Fruit fly (Drosophila melanogaster) S2 (cell line): ENCODE data around the gene CkIIalpha-i3.

Source experiments
- CG8478 ChIP-seq: fragments of >200 bp; optimal IDR thresholded peaks from 2 replicates; lab custom pipeline; 2018
- CTCF ChIP-seq, 2 experiments: fragments of >200 bp; optimal IDR thresholded peaks; 2 replicates each; lab custom pipeline; 2018

Gene CkIIalpha-i3

dm6 chr3L:745222-745942 lies 35.0 kb upstream of the CkIIalpha-i3 start:
- no peak for TF ChIP-seq CG8478 (lab: Kevin White, UChicago)
- no peak for TF ChIP-seq CTCF (optimal IDR thresholded peaks at IDR 0.05; lab: Kevin White, UChicago)

DNA sequence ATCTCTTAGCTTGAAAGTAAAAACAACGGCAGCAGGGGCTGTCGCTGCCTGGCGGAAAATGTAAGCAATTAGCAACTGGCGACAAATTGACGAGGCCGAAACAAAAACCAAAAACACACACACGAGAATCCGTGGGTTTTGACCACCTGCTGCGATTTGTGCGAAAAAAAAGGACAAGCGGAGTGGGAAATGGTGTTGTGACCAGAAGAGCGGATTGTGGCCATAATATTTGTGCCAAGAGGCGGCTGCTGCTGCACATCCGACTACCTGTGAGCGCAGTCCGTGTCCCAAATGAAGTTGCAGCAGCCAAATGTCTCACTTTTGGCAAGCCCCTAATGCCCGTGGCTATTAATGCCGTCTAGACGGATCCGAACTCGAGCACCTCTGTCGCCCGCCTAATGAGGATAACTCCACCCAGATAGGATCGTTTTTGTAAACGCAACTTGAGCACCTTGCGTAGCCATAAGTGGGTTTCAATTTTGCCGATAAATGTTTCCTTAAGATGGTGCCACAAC lies 33.9 kb upstream of the CkIIalpha-i3 start:
- no peak for TF ChIP-seq CTCF (optimal IDR thresholded peaks at IDR 0.05; lab: Kevin White, UChicago)
- TF ChIP-seq CG8478 (lab: Kevin White, UChicago), result no peak

dm6 chr3L:743155-743554 lies 32.7 kb upstream of the CkIIalpha-i3 start:
- TF ChIP-seq CG8478 (lab: Kevin White, UChicago) (no peak), CTCF (optimal IDR thresholded peaks at IDR 0.05; lab: Kevin White, UChicago) (no peak)

DNA sequence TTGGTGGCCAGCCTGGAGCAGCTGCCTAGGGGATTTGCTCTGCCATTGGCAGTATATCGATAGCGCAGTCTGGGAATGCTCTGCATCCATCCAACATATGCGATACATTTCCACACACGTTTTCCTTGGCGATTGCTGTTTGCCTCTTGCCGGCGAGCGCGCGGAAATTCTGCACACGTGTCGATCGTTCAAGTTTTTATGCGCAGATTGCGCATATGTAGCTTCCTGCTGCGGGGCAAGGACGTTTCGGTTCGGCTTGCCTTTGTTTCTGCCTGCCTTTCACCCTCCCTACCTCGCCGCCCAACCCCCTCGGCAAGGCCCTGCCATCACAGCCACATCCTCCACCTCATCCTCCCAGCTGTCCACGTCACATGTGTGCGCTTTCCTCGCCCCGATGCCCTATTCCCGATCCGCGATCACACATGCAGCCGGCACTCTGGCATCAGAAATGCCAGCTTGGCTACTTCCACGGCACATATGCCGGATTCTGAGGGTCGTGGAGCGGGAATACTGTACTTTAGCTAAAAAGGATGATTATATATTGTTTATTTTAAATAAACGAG lies 32.1 kb upstream of the CkIIalpha-i3 start:
- TF ChIP-seq CG8478 (lab: Kevin White, UChicago), result no peak
- no peak for TF ChIP-seq CTCF (optimal IDR thresholded peaks at IDR 0.05; lab: Kevin White, UChicago)

dm6 chr3L:741687-742086 lies 31.3 kb upstream of the CkIIalpha-i3 start:
- no peak for TF ChIP-seq CTCF (optimal IDR thresholded peaks at IDR 0.05; lab: Kevin White, UChicago)
- no peak for TF ChIP-seq CG8478 (lab: Kevin White, UChicago)

dm6 chr3L:739357-740130 lies 29.1 kb upstream of the CkIIalpha-i3 start:
- TF ChIP-seq CG8478 (lab: Kevin White, UChicago) (no peak), CTCF (optimal IDR thresholded peaks at IDR 0.05; lab: Kevin White, UChicago) (no peak)

DNA sequence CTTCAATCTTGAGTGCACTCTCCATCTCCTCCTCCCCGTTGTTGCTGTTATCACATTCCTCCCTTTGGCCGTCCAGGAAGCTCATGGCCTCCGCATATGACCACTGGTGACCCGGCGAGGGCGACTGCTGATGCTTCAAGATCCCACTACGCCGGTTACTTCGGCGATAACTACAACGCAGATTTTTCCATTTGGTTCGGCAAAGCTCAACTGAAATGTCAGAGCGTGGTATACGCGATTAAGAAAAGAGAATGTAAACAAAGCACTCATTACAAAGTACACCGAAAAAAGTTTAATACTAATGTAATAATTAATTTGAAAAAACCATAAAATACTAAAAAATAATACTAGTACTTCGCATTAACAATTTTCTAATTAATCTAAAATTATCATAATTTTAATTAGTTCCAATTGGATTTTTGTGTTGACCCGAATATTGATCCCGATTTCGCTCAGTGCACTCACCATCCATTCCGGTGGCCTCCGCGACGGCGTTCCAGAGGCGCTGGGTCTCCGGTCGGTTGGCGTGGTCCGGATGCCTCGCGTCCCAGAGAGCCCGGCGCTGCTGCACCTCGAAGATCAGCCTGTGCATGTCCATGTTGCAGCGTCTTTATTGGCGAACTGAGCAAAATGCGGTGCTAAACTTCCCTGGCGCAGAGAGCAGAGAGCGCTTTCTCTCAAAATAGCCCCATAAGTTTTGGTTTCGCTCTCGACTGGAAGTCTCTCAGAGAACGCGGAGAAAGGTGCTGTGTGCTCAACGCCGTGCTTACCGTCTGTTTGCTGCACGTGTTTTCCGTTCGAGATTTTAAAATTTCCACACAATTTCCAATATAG lies 28.3 kb upstream of the CkIIalpha-i3 start:
- TF ChIP-seq CG8478 (lab: Kevin White, UChicago), result no peak
- no peak for TF ChIP-seq CTCF (optimal IDR thresholded peaks at IDR 0.05; lab: Kevin White, UChicago)

DNA sequence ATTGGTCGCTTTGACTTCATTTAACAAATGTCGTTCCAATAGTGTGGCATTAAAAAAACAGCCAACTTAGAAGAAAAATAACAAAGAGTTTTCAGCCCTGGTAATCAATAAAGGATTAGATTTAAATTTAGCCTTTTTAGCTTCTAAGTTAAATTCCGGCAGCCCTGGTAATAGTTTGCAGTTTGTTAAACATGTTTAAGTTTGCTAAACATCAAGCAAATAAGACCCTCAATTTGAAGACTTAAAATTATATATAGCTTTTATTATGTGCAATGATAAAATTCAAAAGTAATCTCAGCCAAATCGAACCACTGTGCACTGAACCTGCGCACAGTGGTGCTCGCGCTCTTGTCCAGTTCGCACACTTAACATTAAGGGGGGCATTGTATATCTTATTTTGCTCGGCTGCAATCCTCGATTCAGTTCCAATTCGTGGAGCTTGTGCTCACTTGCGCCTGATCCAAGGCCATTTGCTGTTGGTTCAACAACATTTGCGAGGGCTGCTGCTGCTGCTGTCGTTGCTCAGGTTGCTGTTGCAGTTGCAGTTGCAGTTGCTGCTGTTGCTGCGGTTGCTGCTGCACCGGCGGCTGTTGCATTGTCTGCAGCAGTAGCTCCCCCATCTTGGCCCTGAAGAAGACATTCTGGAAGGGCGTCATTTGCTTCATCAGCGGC lies 27.2 kb upstream of the CkIIalpha-i3 start:
- TF ChIP-seq CTCF (optimal IDR thresholded peaks at IDR 0.05; lab: Kevin White, UChicago) (no peak), CG8478 (lab: Kevin White, UChicago) (no peak)

DNA sequence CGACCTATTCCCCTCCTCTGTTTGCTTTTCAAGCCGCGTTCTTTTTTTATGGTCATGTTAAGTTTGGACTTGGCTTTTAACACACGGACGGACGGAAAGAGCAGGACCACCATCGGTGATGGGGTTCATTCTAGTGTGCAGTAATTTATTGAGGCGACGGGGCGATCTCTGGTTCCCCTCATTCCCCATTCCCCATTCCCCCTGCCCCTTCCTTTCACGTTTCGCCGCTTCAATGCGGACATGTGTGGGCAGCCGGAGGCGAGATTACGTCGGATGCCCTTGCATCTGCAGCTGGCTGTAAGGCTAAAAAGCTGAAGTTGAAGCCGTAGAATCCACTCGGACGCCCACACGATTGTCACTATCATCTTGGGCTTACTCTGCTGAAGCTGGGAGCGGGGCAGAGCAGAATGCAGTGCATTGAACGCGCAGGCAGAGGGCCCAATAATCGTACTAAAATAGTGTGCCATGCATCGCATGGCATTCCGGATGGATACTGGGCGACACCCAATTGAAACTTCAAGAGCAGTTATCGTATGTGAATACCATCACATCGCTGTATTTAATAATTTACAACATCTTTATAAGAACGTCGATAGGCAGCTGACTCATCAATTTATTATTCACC lies 26.2 kb upstream of the CkIIalpha-i3 start:
- TF ChIP-seq CG8478 (lab: Kevin White, UChicago) (no peak), CTCF (optimal IDR thresholded peaks at IDR 0.05; lab: Kevin White, UChicago) (no peak)

DNA sequence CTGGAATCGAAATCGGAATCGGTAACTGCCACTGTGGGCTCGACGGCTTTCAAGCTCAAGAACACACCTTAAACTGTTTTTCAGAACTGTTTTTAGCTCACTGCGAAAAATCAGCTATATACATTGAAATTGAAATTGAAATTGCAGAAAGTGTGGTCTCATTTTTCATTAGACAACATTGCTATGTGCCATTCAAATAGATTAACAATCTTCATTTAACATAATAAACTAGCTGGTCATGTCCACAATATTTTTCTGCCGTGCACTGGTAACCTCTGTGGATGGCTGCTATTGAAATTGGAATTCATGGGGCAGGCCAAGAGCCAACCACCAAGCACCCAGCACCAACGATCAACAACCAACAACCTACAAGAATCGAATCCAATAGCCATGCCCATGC lies 25.5 kb upstream of the CkIIalpha-i3 start:
- TF ChIP-seq CTCF (optimal IDR thresholded peaks at IDR 0.05; lab: Kevin White, UChicago) (no peak), CG8478 (lab: Kevin White, UChicago) (no peak)

DNA sequence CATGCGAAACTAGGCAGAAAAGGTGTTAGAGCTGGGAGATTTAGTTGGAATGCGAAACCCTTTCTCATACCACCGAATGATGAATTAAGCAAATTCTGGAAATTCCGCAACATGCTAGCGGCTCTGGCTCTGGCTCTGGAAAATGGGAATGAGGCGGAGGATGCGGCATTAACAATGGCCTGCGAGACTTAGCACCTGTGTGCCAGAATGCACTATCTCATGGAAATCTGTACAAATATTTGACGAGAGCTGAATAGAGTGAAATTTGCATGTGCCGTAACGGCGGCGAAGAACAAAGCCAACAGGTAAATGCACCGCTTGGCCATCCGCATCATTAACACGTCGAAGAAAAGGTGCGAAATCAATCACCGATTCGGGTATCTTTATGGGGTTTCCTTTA lies 24.9 kb upstream of the CkIIalpha-i3 start:
- no peak for TF ChIP-seq CG8478 (lab: Kevin White, UChicago)
- TF ChIP-seq CTCF (optimal IDR thresholded peaks at IDR 0.05; lab: Kevin White, UChicago), result no peak

- TF ChIP-seq CTCF (optimal IDR thresholded peaks at IDR 0.05; lab: Kevin White, UChicago), result no peak
- TF ChIP-seq CG8478 (lab: Kevin White, UChicago), result no peak
Measured at dm6 chr3L:733845-734697, 23.7 kb upstream of the CkIIalpha-i3 start.
